Fruit fly (Drosophila melanogaster): Measurements from ENCODE around the gene Strump.
A peak's percentile ranks its signal among the peaks of the same experiment; 100 is the strongest.

The Strump gene

DNA sequence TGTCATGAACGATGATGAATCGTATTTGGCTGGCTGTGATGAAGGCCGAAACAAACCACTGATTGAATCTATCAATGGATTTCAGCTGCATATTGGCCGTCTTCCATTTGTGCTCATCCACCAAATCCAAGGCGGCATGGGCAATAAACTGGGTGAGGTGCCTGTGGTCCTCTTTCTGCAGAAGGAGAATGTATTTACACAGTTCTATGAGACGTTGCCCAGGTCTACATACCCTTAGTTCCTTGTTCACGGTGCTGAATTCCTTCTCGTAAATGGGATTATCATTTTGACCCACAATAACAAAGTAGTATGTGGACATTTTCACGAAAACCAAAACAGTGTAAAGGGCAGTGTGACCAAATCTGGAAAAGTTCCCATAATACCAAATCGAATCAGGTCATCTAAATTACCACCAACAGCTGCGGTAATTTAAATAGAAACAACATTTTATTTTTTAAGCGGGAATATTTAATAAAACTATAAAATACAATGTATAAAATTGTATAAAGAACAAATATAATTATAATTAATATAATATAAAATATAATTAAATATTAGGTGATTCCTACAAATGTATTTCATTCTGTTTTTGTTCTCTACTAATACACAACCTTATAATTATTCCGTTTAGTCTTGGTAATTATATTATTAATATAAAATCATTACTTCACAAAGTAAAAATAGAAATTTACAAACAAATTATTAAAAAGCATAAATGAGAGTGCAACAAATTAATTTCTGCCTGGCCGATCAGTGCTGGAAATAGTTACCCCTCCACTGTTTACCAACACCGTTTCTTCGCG, 9.7 kb downstream of the Strump start, which contains the start of the genes Trs20 and elg1 (continued):
- no peak for TF ChIP-seq Lpt (GFP tag; optimal IDR thresholded peaks at IDR 0.05)
- TF ChIP-seq CG9139 (GFP tag; optimal IDR thresholded peaks at IDR 0.05), result no peak
- TF ChIP-seq Sox15 (GFP tag; optimal IDR thresholded peaks at IDR 0.05), result no peak
- TF ChIP-seq CG10669 (GFP tag; optimal IDR thresholded peaks at IDR 0.05), result no peak
- peak; percentile 13 for TF ChIP-seq CG31627 (GFP tag; optimal IDR thresholded peaks at IDR 0.05)
- peak; percentile 34 for TF ChIP-seq CG8632 (GFP tag; optimal IDR thresholded peaks at IDR 0.05)
- TF ChIP-seq Hr38 (GFP tag; optimal IDR thresholded peaks at IDR 0.05), result no peak
- peak; percentile 30 for TF ChIP-seq Sox14 (GFP tag; optimal IDR thresholded peaks at IDR 0.05)
- TF ChIP-seq CG34406 (GFP tag; optimal IDR thresholded peaks at IDR 0.05), result peak; percentile 56
- no peak for TF ChIP-seq CG16779 (tag; optimal IDR thresholded peaks at IDR 0.05)
- no peak for TF ChIP-seq vri (GFP tag; optimal IDR thresholded peaks at IDR 0.05)
- peak; percentile 37 for TF ChIP-seq CG8319 (GFP tag; optimal IDR thresholded peaks at IDR 0.05)
- no peak for TF ChIP-seq eg (GFP tag; IDR thresholded peaks at IDR 0.05)

DNA sequence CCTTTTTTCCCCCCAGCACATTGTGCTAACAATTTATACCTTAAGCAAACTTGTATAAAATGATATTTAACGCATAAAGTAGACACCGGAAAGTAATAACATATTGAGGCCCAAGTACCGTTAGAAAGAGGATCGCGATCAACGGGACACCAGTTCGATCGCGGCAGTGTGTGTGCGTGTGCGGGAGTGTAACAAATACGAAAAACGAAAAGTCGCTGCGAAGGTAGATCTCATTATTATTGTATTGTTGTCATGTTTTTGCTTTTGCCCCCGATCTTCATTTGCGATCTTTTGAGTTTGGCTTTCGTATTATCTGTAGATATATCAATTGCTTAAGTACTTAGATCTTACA, 10.2 kb downstream of the Strump start:
- no peak for TF ChIP-seq Met (GFP tag; optimal IDR thresholded peaks at IDR 0.05)
- TF ChIP-seq Sox14 (GFP tag; optimal IDR thresholded peaks at IDR 0.05), result no peak
- TF ChIP-seq eg (GFP tag; IDR thresholded peaks at IDR 0.05), result no peak
- TF ChIP-seq OdsH (GFP tag; optimal IDR thresholded peaks at IDR 0.05), result no peak
- TF ChIP-seq CG9139 (GFP tag; optimal IDR thresholded peaks at IDR 0.05), result no peak
- TF ChIP-seq Eip78C (GFP tag), result no peak
- no peak for TF ChIP-seq CG7368 (GFP tag; optimal IDR thresholded peaks at IDR 0.05)
- no peak for TF ChIP-seq Lpt (GFP tag; optimal IDR thresholded peaks at IDR 0.05)
- TF ChIP-seq dsx (GFP tag; optimal IDR thresholded peaks at IDR 0.05; ENCODE audit: poor library complexity, severe bottlenecking), result no peak
- no peak for TF ChIP-seq esn (GFP tag; optimal IDR thresholded peaks at IDR 0.05)

DNA sequence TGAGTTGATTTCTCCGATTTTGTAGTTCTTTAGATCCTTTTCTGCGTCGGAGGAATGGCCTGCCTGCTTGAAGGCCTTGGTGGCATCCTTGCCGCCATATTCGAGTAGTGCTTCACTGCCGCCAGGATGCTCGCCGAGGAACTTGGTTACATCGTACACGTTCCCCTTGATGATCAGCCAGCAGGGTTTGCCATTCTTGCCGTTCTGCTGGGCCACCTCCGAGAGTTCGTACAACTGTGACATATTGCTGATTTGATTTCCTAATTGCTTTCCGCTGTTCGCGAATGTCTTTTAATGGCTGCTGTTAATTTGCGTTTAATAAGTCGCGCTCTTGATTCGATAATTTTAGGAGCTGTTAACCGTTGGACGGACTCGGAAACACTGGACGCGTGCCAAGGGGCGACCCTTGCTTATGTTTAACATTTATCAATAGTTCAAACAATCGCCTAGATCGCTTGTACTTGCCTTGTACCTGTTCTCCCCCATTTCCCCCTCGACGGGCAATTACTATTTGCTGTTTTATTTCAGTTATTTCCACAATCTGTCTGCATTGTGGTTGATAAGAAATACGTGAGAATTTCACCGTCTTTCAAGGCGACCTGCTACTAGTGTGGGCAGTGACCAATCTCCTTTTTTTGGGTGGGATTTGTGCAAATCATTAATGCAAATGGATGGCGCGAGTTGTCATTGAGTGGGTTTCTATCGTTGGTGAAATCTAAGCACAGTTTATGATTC, 15.2 kb downstream of the Strump start:
- TF ChIP-seq dsx (GFP tag; optimal IDR thresholded peaks at IDR 0.05; ENCODE audit: poor library complexity, severe bottlenecking), result no peak
- TF ChIP-seq acj6 (GFP tag; optimal IDR thresholded peaks at IDR 0.05), result no peak
- no peak for TF ChIP-seq dac (GFP tag; optimal IDR thresholded peaks at IDR 0.05)
- TF ChIP-seq OdsH (GFP tag; optimal IDR thresholded peaks at IDR 0.05), result no peak
- no peak for TF ChIP-seq CG10669 (GFP tag; optimal IDR thresholded peaks at IDR 0.05)
- no peak for TF ChIP-seq CG6276 (GFP tag; optimal IDR thresholded peaks at IDR 0.05)
- no peak for TF ChIP-seq Sox102F (GFP tag; optimal IDR thresholded peaks at IDR 0.05)
- TF ChIP-seq Lpt (GFP tag; optimal IDR thresholded peaks at IDR 0.05), result no peak
- no peak for TF ChIP-seq Blimp-1 (GFP tag; optimal IDR thresholded peaks at IDR 0.05)
- TF ChIP-seq CG6163 (GFP tag; IDR thresholded peaks at IDR 0.05), result no peak
- no peak for TF ChIP-seq CG15336 (GFP tag; IDR thresholded peaks at IDR 0.05)
- TF ChIP-seq CG11902 (GFP tag; optimal IDR thresholded peaks at IDR 0.05), result no peak
- TF ChIP-seq CG4318 (GFP tag; optimal IDR thresholded peaks at IDR 0.05), result no peak
- no peak for TF ChIP-seq pdm3 (GFP tag; optimal IDR thresholded peaks at IDR 0.05)
- no peak for TF ChIP-seq esn (GFP tag; optimal IDR thresholded peaks at IDR 0.05)
- no peak for TF ChIP-seq CG11762 (GFP tag; optimal IDR thresholded peaks at IDR 0.05; ENCODE audit: insufficient read depth)
- TF ChIP-seq Ets96B (tag; optimal IDR thresholded peaks at IDR 0.05), result no peak

DNA sequence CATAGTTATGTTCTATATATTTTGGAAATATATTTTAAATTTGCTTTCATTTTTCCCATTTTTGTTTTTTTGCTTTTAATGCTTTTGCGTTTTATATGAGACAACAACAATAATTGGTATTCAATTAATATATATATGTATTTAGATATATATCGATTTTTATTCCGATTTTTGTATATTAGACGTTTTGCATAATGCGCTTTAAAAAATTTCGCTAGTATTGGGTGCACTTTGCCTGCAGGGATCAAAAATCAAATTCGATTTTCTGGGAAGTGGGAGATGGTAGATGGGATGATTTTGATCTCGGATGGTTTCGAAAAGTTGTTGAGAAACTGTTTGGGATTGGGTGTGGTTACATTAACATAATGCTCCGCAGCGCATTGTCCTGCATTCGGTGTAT, 16.0 kb downstream of the Strump start, which contains the start of gene CG5157:
TSS of gene CG5157 (minus strand) at position 101 of the 400 bp plus-strand sequence.
- no peak for TF ChIP-seq net (GFP tag; optimal IDR thresholded peaks at IDR 0.05)
- TF ChIP-seq CG10669 (GFP tag; optimal IDR thresholded peaks at IDR 0.05), result no peak
- TF ChIP-seq Sox14 (GFP tag; optimal IDR thresholded peaks at IDR 0.05), result no peak
- no peak for TF ChIP-seq Met (GFP tag; optimal IDR thresholded peaks at IDR 0.05)
- TF ChIP-seq Lpt (GFP tag; optimal IDR thresholded peaks at IDR 0.05), result no peak
- TF ChIP-seq Hr39 (GFP tag; optimal IDR thresholded peaks at IDR 0.05), result no peak
- no peak for TF ChIP-seq topi (GFP tag; optimal IDR thresholded peaks at IDR 0.05)
- TF ChIP-seq CG9139 (GFP tag; optimal IDR thresholded peaks at IDR 0.05), result no peak
